Worm (Caenorhabditis elegans): ENCODE measurements around the gene F49F1.2.

DNA sequence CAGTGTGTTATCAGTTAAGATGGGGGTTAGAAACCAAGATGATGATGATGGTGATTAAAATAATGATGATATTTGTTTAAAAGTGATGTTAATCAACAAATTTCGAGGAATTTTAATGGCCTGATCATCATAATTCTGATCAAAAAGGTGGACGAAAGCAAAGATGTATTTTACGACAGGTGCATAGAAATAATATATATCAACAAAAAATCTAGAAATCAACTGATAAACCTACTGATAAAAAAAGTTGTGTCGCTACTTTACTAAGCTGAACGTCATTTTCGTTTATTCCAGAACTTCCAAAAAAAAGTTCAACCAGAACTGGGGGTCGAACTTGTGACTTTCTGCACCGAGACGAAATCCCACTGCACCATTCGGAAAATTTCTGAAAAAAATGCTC lies 7.3 kb downstream of the F49F1.2 start, which contains the start of gene mul-1:
- no peak for TF ChIP-seq nhr-2 (tag; optimal IDR thresholded peaks at IDR 0.05)
- no peak for TF ChIP-seq flh-1 (GFP tag; optimal IDR thresholded peaks at IDR 0.05)
- TF ChIP-seq nhr-237 (tag; optimal IDR thresholded peaks at IDR 0.05) = no peak
- TF ChIP-seq nhr-12 (tag; optimal IDR thresholded peaks at IDR 0.05) = no peak
- TF ChIP-seq elt-3 (tag; optimal IDR thresholded peaks at IDR 0.05) = no peak
- no peak for TF ChIP-seq unc-62 (GFP tag; optimal IDR thresholded peaks at IDR 0.05)
- TF ChIP-seq ztf-11 (tag; optimal IDR thresholded peaks at IDR 0.05) = no peak
- TF ChIP-seq sem-2 (GFP tag; optimal IDR thresholded peaks at IDR 0.05) = no peak
- TF ChIP-seq sptf-1 (tag; optimal IDR thresholded peaks at IDR 0.05) = no peak
